Fruit fly (Drosophila melanogaster): Measurements from ENCODE around the gene dls.

The dls gene

dm6 chr3L:16161847-16162556, 39.1 kb upstream of the dls start:
- TF ChIP-seq CG8478 (optimal IDR thresholded peaks at IDR 0.05) (no peak), EcR (GFP tag; optimal IDR thresholded peaks at IDR 0.05) (peak in 1 of 2 experiments; percentile 98)

dm6 chr3L:16164150-16165039, 36.7 kb upstream of the dls start, which contains the start of gene CG5151:
TSS of gene CG5151 (minus strand) at chr3L:16164701.
- TF ChIP-seq EcR (GFP tag; optimal IDR thresholded peaks at IDR 0.05): no peak
- TF ChIP-seq CG8478 (optimal IDR thresholded peaks at IDR 0.05): no peak
- TF ChIP-seq psq (optimal IDR thresholded peaks at IDR 0.05): no peak
- no peak for TF ChIP-seq Dll (optimal IDR thresholded peaks at IDR 0.05)
- no peak for TF ChIP-seq pan (optimal IDR thresholded peaks at IDR 0.05)
- no peak for TF ChIP-seq usp (GFP tag; optimal IDR thresholded peaks at IDR 0.05)

dm6 chr3L:16165356-16166168, 35.6 kb upstream of the dls start:
- TF ChIP-seq EcR (GFP tag; optimal IDR thresholded peaks at IDR 0.05) (no peak), pan (optimal IDR thresholded peaks at IDR 0.05) (no peak), CG8478 (optimal IDR thresholded peaks at IDR 0.05) (no peak), Dll (optimal IDR thresholded peaks at IDR 0.05) (no peak), usp (GFP tag; optimal IDR thresholded peaks at IDR 0.05) (no peak), psq (optimal IDR thresholded peaks at IDR 0.05) (no peak)

dm6 chr3L:16166217-16166997, 34.7 kb upstream of the dls start:
- TF ChIP-seq EcR (GFP tag; optimal IDR thresholded peaks at IDR 0.05) (no peak), Dll (optimal IDR thresholded peaks at IDR 0.05) (no peak), CG8478 (optimal IDR thresholded peaks at IDR 0.05) (no peak), psq (optimal IDR thresholded peaks at IDR 0.05) (no peak), usp (GFP tag; optimal IDR thresholded peaks at IDR 0.05) (no peak), pan (optimal IDR thresholded peaks at IDR 0.05) (no peak)

dm6 chr3L:16166998-16167344, 34.2 kb upstream of the dls start:
- TF ChIP-seq Dll (optimal IDR thresholded peaks at IDR 0.05): no peak
- no peak for TF ChIP-seq EcR (GFP tag; optimal IDR thresholded peaks at IDR 0.05)
- no peak for TF ChIP-seq CG8478 (optimal IDR thresholded peaks at IDR 0.05)
- TF ChIP-seq psq (optimal IDR thresholded peaks at IDR 0.05): no peak
- no peak for TF ChIP-seq usp (GFP tag; optimal IDR thresholded peaks at IDR 0.05)
- no peak for TF ChIP-seq pan (optimal IDR thresholded peaks at IDR 0.05)

- TF ChIP-seq pan (optimal IDR thresholded peaks at IDR 0.05) (no peak), EcR (GFP tag; optimal IDR thresholded peaks at IDR 0.05) (no peak), Dll (optimal IDR thresholded peaks at IDR 0.05) (no peak), usp (GFP tag; optimal IDR thresholded peaks at IDR 0.05) (no peak), psq (optimal IDR thresholded peaks at IDR 0.05) (no peak), CG8478 (optimal IDR thresholded peaks at IDR 0.05) (no peak)
These were observed 33.3 kb upstream of the dls start for dm6 chr3L:16167723-16168386.

- TF ChIP-seq EcR (GFP tag; optimal IDR thresholded peaks at IDR 0.05) (no peak), CG8478 (optimal IDR thresholded peaks at IDR 0.05) (no peak), Dll (optimal IDR thresholded peaks at IDR 0.05) (no peak), pan (optimal IDR thresholded peaks at IDR 0.05) (no peak), psq (optimal IDR thresholded peaks at IDR 0.05) (no peak), usp (GFP tag; optimal IDR thresholded peaks at IDR 0.05) (no peak)
These were observed 32.5 kb upstream of the dls start for dm6 chr3L:16168503-16169189.

dm6 chr3L:16170006-16170405, 31.1 kb upstream of the dls start, which contains the start of gene CG33796:
TSS of gene CG33796 (minus strand) at chr3L:16170106.
- TF ChIP-seq usp (GFP tag; optimal IDR thresholded peaks at IDR 0.05) (no peak), psq (optimal IDR thresholded peaks at IDR 0.05) (no peak), EcR (GFP tag; optimal IDR thresholded peaks at IDR 0.05) (no peak), CG8478 (optimal IDR thresholded peaks at IDR 0.05) (no peak), pan (optimal IDR thresholded peaks at IDR 0.05) (no peak), Dll (optimal IDR thresholded peaks at IDR 0.05) (no peak)

dm6 chr3L:16171280-16171679, 29.8 kb upstream of the dls start, which contains the start of gene CG33795:
TSS of gene CG33795 (minus strand) at chr3L:16171380.
- TF ChIP-seq EcR (GFP tag; optimal IDR thresholded peaks at IDR 0.05) (no peak), pan (optimal IDR thresholded peaks at IDR 0.05) (no peak), psq (optimal IDR thresholded peaks at IDR 0.05) (no peak), Dll (optimal IDR thresholded peaks at IDR 0.05) (no peak), CG8478 (optimal IDR thresholded peaks at IDR 0.05) (no peak), usp (GFP tag; optimal IDR thresholded peaks at IDR 0.05) (no peak)

dm6 chr3L:16172381-16172780, 28.7 kb upstream of the dls start:
- TF ChIP-seq usp (GFP tag; optimal IDR thresholded peaks at IDR 0.05): no peak
- TF ChIP-seq CG8478 (optimal IDR thresholded peaks at IDR 0.05): no peak
- no peak for TF ChIP-seq pan (optimal IDR thresholded peaks at IDR 0.05)
- no peak for TF ChIP-seq EcR (GFP tag; optimal IDR thresholded peaks at IDR 0.05)
- no peak for TF ChIP-seq Dll (optimal IDR thresholded peaks at IDR 0.05)
